Fruit fly (Drosophila melanogaster): ENCODE data around the gene tzn.
A peak's percentile ranks its signal among the peaks of the same experiment; 100 is the strongest.

The tzn gene

DNA sequence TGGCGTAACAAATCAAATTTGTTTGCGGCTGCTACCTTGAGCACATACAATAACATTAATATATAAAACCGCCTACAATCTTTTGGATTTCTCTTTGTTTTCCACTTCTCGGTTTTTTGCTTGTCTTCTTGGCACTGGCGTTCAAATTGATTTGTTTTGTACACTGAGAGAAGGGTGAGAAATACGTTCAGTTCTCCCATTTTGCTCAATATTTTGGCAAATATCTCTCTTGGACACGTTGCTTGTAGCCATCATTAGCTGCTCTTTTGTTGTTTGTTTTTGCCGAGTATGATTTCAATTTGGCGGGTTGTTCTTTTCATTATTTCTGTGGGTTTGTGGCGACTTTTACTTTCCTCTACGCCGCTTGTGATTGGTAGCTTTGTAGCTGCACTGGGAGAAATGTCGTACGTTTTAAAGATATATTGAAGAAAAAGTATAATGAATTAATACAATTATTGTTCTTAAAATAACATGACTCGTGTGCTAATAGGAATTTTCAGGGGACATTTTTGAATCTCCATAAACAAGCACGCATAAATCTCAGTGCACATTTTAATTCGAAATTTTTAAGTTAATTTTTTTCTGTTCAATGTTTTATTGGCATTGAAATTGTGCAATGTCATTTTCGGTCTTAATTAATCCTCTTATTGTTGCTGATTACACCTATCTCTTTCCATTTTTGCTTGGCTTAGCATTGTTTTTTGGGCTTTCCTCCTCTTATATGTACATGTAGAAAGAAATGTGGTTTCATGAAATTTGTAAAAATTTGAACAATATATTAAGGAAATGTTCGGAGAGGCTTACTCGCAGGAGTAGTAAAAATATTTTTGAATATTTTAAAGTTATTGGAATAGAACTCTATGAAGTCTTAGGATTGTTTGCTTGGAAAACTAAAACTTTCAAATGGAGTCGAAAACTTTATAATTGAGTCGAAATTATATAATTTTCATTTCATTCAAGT, 28.8 kb downstream of the tzn start (continued):
- TF ChIP-seq Sox102F (GFP tag; optimal IDR thresholded peaks at IDR 0.05) (peak; percentile 26), CG30431 (GFP tag; optimal IDR thresholded peaks at IDR 0.05) (no peak), Vsx1 (GFP tag; optimal IDR thresholded peaks at IDR 0.05) (no peak), Nf-YC (tag; optimal IDR thresholded peaks at IDR 0.05) (no peak), ssp (GFP tag; IDR thresholded peaks at IDR 0.05) (no peak), ewg (GFP tag; optimal IDR thresholded peaks at IDR 0.05) (no peak), Ada2b (GFP tag; IDR thresholded peaks at IDR 0.05) (peak; percentile 49; the same call in 1 of the 2 replicates)

DNA sequence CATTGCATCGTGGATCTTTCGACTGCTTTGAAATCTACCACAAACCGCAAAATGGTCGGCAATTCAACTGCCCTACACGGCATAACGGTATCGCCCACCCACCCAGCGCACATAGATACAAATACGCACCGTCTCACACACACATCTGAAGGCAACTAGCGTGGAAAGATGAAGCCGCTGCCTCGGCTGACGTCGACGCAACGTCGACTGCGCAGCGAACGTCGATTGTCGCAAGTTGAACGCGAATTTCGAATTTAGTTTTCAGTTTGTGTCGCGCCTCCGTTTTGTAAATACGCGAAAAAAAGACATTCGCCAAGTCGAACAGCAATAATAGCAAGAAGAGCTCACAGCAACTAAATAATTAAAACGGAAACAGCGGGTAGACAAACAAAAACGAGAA, 29.5 kb downstream of the tzn start:
- TF ChIP-seq CG12659 (GFP tag; optimal IDR thresholded peaks at IDR 0.05) (no peak), CG10209 (GFP tag; optimal IDR thresholded peaks at IDR 0.05) (no peak), Dek (tag; optimal IDR thresholded peaks at IDR 0.05) (no peak), Ets65A (GFP tag) (peak; percentile 45), CG9932 (GFP tag; IDR thresholded peaks at IDR 0.05) (no peak), Adf1 (GFP tag; IDR thresholded peaks at IDR 0.05) (peak; percentile 94), lilli (GFP tag; optimal IDR thresholded peaks at IDR 0.05) (no peak), CG11695 (GFP tag; IDR thresholded peaks at IDR 0.05) (0 out of 3 replicates have a peak, but pooled peaks have one; percentile 20), CG10366 (GFP tag; IDR thresholded peaks at IDR 0.05) (no peak), Bgb (GFP tag; IDR thresholded peaks at IDR 0.05; ENCODE audit: partially characterized antibody) (0 out of 2 replicates have a peak, but pooled peaks have one; percentile 22), en (GFP tag; optimal IDR thresholded peaks at IDR 0.05) (no peak), sqz (GFP tag; optimal IDR thresholded peaks at IDR 0.05) (no peak), cg (GFP tag; optimal IDR thresholded peaks at IDR 0.05) (peak; percentile 30), org-1 (GFP tag; optimal IDR thresholded peaks at IDR 0.05) (no peak), CG18764 (GFP tag; optimal IDR thresholded peaks at IDR 0.05) (no peak), peb (GFP tag; IDR thresholded peaks at IDR 0.05) (no peak), Ets97D (GFP tag; optimal IDR thresholded peaks at IDR 0.05) (no peak), ara (GFP tag; IDR thresholded peaks at IDR 0.05) (0 out of 2 replicates have a peak, but pooled peaks have one; percentile 6), pros (GFP tag; optimal IDR thresholded peaks at IDR 0.05) (no peak), hbn (GFP tag; IDR thresholded peaks at IDR 0.05; ENCODE audit: partially characterized antibody) (no peak), dmrt99B (tag; optimal IDR thresholded peaks at IDR 0.05) (no peak), chinmo (GFP tag; IDR thresholded peaks at IDR 0.05; ENCODE audit: partially characterized antibody) (no peak)

dm6 chr3L:20830361-20830760, 31.9 kb downstream of the tzn start:
- peak; percentile 24; the same call in 1 of the 3 replicates for TF ChIP-seq CG34224 (GFP tag; IDR thresholded peaks at IDR 0.05; ENCODE audit: partially characterized antibody)
- TF ChIP-seq ssp (GFP tag; IDR thresholded peaks at IDR 0.05) = no peak
- no peak for TF ChIP-seq CG15601 (tag; optimal IDR thresholded peaks at IDR 0.05)
- peak; percentile 38 for TF ChIP-seq mirr (GFP tag; optimal IDR thresholded peaks at IDR 0.05)
- peak; percentile 12 for TF ChIP-seq CG13894 (tag; optimal IDR thresholded peaks at IDR 0.05)
- no peak for TF ChIP-seq psq (GFP tag; optimal IDR thresholded peaks at IDR 0.05)
- no peak for TF ChIP-seq wdn (GFP tag; IDR thresholded peaks at IDR 0.05)
- TF ChIP-seq sug (tag; optimal IDR thresholded peaks at IDR 0.05) = peak; percentile 44
- TF ChIP-seq Pdp1 (GFP tag; optimal IDR thresholded peaks at IDR 0.05) = peak in 1 of 2 experiments; percentile 16
- peak; percentile 65 for TF ChIP-seq caup (GFP tag; optimal IDR thresholded peaks at IDR 0.05; ENCODE audit: severe bottlenecking)
- TF ChIP-seq lab (GFP tag; optimal IDR thresholded peaks at IDR 0.05) = peak; percentile 10
- TF ChIP-seq Gug (GFP tag; IDR thresholded peaks at IDR 0.05) = no peak
- TF ChIP-seq Gsc (GFP tag; IDR thresholded peaks at IDR 0.05) = no peak
- TF ChIP-seq CG17361 (GFP tag; IDR thresholded peaks at IDR 0.05) = no peak
- TF ChIP-seq tin (GFP tag; optimal IDR thresholded peaks at IDR 0.05) = no peak
- TF ChIP-seq CG7963 (GFP tag; IDR thresholded peaks at IDR 0.05; ENCODE audit: partially characterized antibody) = 0 out of 3 replicates have a peak, but pooled peaks have one; percentile 22
- no peak for TF ChIP-seq CG8290 (GFP tag; optimal IDR thresholded peaks at IDR 0.05)
- TF ChIP-seq CG8290 (tag; optimal IDR thresholded peaks at IDR 0.05) = peak in 1 of 2 experiments; percentile 10
- peak; percentile 80 for TF ChIP-seq exex (tag; optimal IDR thresholded peaks at IDR 0.05)
